Fruit fly (Drosophila melanogaster): ENCODE results near the gene Ptp36E.

The Ptp36E gene

dm6 chr2L:18145253-18145652 lies 39.6 kb downstream of the Ptp36E start (continued):
- TF ChIP-seq CG16779 (tag; optimal IDR thresholded peaks at IDR 0.05) (peak; percentile 70), eg (GFP tag; IDR thresholded peaks at IDR 0.05) (peak; percentile 87), lz (GFP tag; optimal IDR thresholded peaks at IDR 0.05) (peak; percentile 93), CG6276 (GFP tag; optimal IDR thresholded peaks at IDR 0.05) (peak; percentile 53), CG15336 (GFP tag; IDR thresholded peaks at IDR 0.05) (peak; percentile 81), CG34406 (GFP tag; optimal IDR thresholded peaks at IDR 0.05) (peak; percentile 92), CG31627 (GFP tag; optimal IDR thresholded peaks at IDR 0.05) (peak; percentile 94), pdm3 (GFP tag; optimal IDR thresholded peaks at IDR 0.05) (peak; percentile 92), CG8119 (GFP tag; IDR thresholded peaks at IDR 0.05) (peak; percentile 85), Eip93F (GFP tag; optimal IDR thresholded peaks at IDR 0.05) (peak; percentile 81), CG6808 (GFP tag; optimal IDR thresholded peaks at IDR 0.05) (peak; percentile 87), Hr38 (GFP tag; optimal IDR thresholded peaks at IDR 0.05) (no peak), Sox15 (GFP tag; optimal IDR thresholded peaks at IDR 0.05) (peak; percentile 90), dac (GFP tag; optimal IDR thresholded peaks at IDR 0.05) (peak; percentile 26), vri (GFP tag; optimal IDR thresholded peaks at IDR 0.05) (peak; percentile 94), CG6163 (GFP tag; IDR thresholded peaks at IDR 0.05) (peak; percentile 96), Lpt (GFP tag; optimal IDR thresholded peaks at IDR 0.05) (peak; percentile 78), CG6792 (GFP tag; optimal IDR thresholded peaks at IDR 0.05) (peak; percentile 95), Ets96B (tag; optimal IDR thresholded peaks at IDR 0.05) (peak; percentile 91), Eip75B (GFP tag; optimal IDR thresholded peaks at IDR 0.05) (peak; percentile 91), CG11902 (GFP tag; optimal IDR thresholded peaks at IDR 0.05) (peak; percentile 92), Eip78C (GFP tag) (peak; percentile 97), CG7368 (GFP tag; optimal IDR thresholded peaks at IDR 0.05) (peak; percentile 90), CG10631 (GFP tag; optimal IDR thresholded peaks at IDR 0.05) (peak; percentile 91), CG3032 (tag; optimal IDR thresholded peaks at IDR 0.05) (peak; percentile 89), topi (GFP tag; optimal IDR thresholded peaks at IDR 0.05) (peak; percentile 95), dsx (GFP tag; optimal IDR thresholded peaks at IDR 0.05; ENCODE audit: poor library complexity, severe bottlenecking) (peak; percentile 89), spab (GFP tag; optimal IDR thresholded peaks at IDR 0.05) (peak; percentile 87), Smox (GFP tag; optimal IDR thresholded peaks at IDR 0.05) (peak; percentile 91), CG1621 (tag; optimal IDR thresholded peaks at IDR 0.05) (peak; percentile 89), Ets21C (GFP tag; optimal IDR thresholded peaks at IDR 0.05) (peak; percentile 89), CG3919 (GFP tag; optimal IDR thresholded peaks at IDR 0.05) (peak; percentile 95), CG8632 (GFP tag; optimal IDR thresholded peaks at IDR 0.05) (peak; percentile 92), CG8319 (GFP tag; optimal IDR thresholded peaks at IDR 0.05) (peak; percentile 91), Hr4 (GFP tag; optimal IDR thresholded peaks at IDR 0.05) (peak; percentile 84)

DNA sequence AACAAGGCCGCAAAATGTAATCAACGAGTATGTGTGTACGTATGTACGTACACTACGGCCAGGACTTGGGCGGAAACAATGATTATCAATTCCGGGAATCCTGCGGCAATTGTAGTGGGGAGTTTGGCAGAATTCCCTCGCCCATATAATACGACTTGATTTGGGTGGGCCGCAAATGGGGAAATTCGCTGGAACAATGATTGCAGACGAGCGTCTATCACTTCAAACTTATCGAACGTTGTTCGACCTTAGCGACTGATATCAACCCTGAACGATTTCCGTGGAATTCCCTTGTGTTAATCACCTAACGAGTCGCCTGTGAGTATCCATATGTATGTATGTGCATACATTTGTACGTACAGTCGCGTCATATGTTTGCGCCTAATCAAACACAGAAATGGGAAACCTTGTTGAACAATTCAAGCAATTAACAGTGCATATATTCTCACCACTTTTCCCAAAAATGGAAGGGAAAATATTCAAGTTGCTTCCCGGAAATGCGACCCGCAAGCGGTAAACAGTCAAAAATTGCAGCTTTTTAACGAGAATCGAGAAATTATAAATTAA lies 40.5 kb downstream of the Ptp36E start:
- TF ChIP-seq vri (GFP tag; optimal IDR thresholded peaks at IDR 0.05) (peak; percentile 10), CG1621 (tag; optimal IDR thresholded peaks at IDR 0.05) (no peak), spab (GFP tag; optimal IDR thresholded peaks at IDR 0.05) (no peak), CG6276 (GFP tag; optimal IDR thresholded peaks at IDR 0.05) (no peak), fkh (GFP tag; optimal IDR thresholded peaks at IDR 0.05) (peak; percentile 26), CG6792 (GFP tag; optimal IDR thresholded peaks at IDR 0.05) (no peak), fd59A (GFP tag; optimal IDR thresholded peaks at IDR 0.05) (no peak), Gug (GFP tag; IDR thresholded peaks at IDR 0.05) (no peak), Lpt (GFP tag; optimal IDR thresholded peaks at IDR 0.05) (no peak)

dm6 chr2L:18143176-18143575 lies 41.6 kb downstream of the Ptp36E start:
- TF ChIP-seq CG11762 (GFP tag; optimal IDR thresholded peaks at IDR 0.05; ENCODE audit: insufficient read depth) (no peak), salr (GFP tag; optimal IDR thresholded peaks at IDR 0.05) (no peak), CG9139 (GFP tag; optimal IDR thresholded peaks at IDR 0.05) (no peak), fkh (GFP tag; optimal IDR thresholded peaks at IDR 0.05) (no peak), Lpt (GFP tag; optimal IDR thresholded peaks at IDR 0.05) (no peak), svp (GFP tag) (peak; percentile 91), CG11902 (GFP tag; optimal IDR thresholded peaks at IDR 0.05) (no peak)
